Fruit fly (Drosophila melanogaster) Kc167 (cell line): ENCODE data around the gene Dscam3.

Source experiments
- Myc ChIP-seq: fragments of >200 bp; optimal IDR thresholded peaks from 2 replicates; lab custom pipeline; 2017; ENCODE audit warnings: missing external identifiers
- Sin3A ChIP-seq: fragments of >200 bp; optimal IDR thresholded peaks from 2 replicates; lab custom pipeline; 2018; ENCODE audit warnings: missing external identifiers
- h ChIP-seq: fragments of >200 bp; optimal IDR thresholded peaks from 3 replicates; lab custom pipeline; 2018; ENCODE audit warnings: missing external identifiers
- insv ChIP-seq: fragments of >200 bp; optimal IDR thresholded peaks from 3 replicates; lab custom pipeline; 2018; ENCODE audit warnings: missing external identifiers
- psq ChIP-seq: fragments of >200 bp; optimal IDR thresholded peaks from 2 replicates; lab custom pipeline; 2017; ENCODE audit warnings: missing external identifiers
- ttk ChIP-seq: sonication (Bioruptor generic); optimal IDR thresholded peaks from 2 replicates; lab custom pipeline; 2017; ENCODE audit warnings: missing external identifiers

Dscam3 gene

DNA sequence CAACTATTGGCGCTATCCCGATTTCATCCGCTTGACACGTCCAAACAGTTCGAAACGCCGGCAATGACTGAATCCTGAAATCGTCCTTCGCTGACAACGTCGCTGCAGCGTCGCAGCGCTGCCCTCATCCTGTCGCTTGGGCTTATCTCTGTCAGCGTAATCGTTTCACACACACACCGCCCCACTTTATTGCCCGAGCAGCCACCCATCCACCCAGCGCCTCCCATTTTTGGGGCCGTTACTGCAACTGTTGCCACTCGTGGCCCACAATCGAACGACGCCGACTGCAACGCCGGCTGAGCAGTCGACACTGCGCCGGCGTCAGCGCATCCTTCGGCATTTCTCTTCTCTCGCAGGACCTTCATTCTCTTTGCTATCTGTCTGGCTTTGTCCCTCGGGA lies at the start of gene Dscam3:
Gene Dscam3 (minus strand): TSS at position 69 of the 400 bp plus-strand sequence.
- TF ChIP-seq Sin3A (lab: Kevin White, UChicago) (no peak), ttk (lab: Kevin White, UChicago) (no peak), Myc (lab: Kevin White, UChicago) (no peak), h (no peak), insv (lab: Kevin White, UChicago) (no peak), psq (lab: Kevin White, UChicago) (no peak)

DNA sequence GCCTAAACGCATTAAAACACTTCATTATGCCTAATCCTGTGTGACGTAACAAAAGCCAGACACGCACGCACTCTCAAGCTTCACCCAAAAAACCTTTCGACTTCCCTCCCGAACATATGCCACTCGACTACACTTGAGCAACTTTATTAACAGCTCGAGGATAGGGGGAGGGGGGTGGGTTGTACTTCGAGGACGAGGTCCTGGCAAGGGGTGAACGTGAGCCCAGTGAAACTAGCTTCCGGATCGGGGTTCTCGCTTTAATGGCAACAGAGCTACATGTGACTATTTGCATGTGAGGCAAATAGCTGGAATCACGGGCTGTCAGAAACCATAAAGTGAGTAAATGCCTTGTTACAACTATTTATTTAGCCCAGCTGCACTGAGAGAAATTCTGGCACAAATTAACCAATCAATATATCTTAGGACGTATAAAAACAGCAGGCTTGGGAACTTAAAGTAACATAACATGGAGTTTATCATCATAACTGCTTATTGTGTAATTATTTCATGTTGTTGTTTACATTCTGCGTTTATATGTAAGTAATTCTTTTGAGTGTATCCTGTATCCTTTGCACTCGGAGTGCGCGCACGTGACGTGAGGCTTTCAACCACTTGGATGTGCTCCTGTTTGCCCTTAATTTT lies 45.5 kb upstream of the Dscam3 start:
- TF ChIP-seq ttk (lab: Kevin White, UChicago) (no peak), Myc (lab: Kevin White, UChicago) (no peak), insv (lab: Kevin White, UChicago) (no peak), Sin3A (lab: Kevin White, UChicago) (no peak), psq (lab: Kevin White, UChicago) (no peak)

DNA sequence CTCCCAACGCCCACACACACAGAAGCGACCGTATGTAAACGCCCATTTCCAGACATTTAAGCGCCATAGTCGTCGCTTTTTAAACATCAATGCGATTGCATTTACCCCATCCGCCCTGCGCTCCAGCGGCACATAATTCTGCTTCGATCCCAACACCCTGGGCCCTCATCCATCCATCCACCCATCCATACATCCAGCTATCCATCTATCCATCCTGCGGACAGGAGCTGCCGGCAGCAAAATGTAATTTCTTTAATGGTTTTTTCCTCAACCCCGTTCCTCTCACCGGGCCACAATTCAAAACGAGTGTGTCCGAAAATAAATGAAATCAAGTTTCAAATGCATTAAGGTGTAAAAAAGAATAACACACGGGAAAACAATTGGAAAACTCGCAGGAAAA lies 44.5 kb upstream of the Dscam3 start:
- TF ChIP-seq psq (lab: Kevin White, UChicago) (no peak), ttk (lab: Kevin White, UChicago) (no peak), Myc (lab: Kevin White, UChicago) (no peak), insv (lab: Kevin White, UChicago) (no peak), Sin3A (lab: Kevin White, UChicago) (no peak), h (no peak)

DNA sequence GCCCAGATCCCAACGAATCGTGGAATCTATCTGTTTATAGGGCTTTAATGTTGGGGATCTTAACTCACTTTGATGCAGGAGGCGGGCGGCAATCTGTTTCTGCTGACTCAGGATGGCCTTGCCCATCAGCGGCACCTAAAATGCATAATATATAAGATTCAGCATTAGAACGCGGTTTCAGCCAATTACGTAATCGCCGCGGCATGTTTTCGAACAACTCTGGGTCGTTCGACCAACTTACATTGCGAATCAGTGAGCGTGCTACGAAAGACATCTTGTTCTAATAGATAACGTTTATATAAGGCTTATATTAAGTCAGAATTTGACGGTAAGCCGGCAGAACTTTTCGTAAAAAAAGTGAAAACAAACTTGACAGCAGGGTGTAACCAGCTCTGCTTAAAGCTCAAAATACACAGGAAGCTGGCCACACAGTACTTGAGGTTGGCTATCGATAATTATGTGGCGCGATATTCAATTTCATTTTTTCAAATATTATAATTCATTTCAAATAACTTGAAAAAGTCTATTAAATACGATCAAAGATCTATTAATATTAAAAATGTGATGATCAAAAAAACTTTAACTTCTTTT lies 40.7 kb upstream of the Dscam3 start, which contains the start of gene Prx3:
Gene Prx3 (minus strand): TSS at position 417 of the 591 bp plus-strand sequence.
- TF ChIP-seq Sin3A (lab: Kevin White, UChicago) (no peak), psq (lab: Kevin White, UChicago) (no peak)

DNA sequence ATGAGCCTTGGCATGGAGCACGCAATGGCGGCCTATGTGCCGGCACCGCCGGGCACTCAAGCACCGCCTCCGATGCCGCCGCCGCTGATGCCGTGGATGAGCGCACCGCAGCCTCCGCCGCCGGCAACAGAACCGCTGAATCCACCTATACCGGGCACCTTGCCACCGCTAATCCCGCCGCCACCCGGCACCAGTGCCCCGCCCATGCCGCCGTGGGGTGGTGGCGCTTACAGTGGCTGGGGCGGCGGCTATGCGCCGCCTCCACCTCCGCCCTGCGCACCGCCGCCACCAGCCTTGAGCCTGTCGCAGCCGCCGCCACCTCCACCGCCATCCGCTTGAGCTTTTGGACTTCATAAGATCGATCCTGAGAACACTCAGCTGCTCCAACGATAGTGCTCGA lies 39.1 kb upstream of the Dscam3 start:
- TF ChIP-seq Sin3A (lab: Kevin White, UChicago) (no peak), insv (lab: Kevin White, UChicago) (no peak), h (no peak)

DNA sequence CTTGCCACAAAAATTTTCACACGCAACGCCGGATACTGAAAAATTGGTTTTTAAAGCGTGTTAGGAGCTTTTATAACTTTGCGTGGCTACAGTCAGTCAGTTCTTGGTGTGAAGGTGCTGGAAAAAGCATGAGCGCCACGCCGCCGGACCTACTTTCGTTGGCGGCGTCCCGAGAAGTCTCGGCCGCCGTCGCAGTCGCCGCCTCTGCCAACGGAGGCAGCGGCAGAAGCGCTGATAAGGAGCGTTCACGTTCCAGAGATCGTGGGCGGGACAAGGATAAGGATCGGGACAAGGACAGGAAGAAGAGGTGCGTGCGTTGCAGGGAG lies 35.0 kb upstream of the Dscam3 start:
- TF ChIP-seq insv (lab: Kevin White, UChicago) (no peak), Myc (lab: Kevin White, UChicago) (no peak), psq (lab: Kevin White, UChicago) (no peak), h (no peak), Sin3A (lab: Kevin White, UChicago) (no peak), ttk (lab: Kevin White, UChicago) (no peak)

DNA sequence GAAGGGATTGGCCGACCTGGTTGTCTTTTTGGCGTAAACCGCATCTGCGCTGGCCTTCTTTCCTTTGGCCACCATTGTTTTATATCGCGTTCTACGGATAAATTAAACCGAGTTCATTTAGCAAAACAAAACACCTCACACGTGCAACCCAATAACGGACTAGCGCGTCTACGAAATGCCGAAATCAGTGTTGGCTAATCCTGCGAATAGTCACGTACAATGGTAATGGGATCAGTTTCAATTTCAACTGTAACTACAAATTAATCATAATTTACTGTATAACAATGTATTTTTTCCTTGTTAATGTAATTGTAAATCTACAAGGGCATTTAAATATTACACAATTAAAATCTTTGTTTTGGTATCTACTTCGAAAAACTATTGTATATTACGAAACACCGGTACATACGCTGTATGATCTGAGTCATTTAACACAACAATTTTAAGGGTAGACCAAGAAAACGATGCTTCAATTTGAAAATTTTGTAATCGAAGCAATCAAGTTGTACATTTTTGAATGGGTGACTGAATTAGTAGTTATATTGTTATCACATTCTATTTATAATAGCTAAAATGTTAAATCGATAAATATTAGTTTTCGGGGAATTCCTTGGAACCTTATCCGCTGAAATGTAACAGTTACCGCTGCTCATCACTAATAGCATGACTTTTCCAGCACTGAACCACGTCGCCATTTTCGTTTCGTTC lies 34.5 kb upstream of the Dscam3 start, which contains the start of gene SF1:
Gene SF1 (plus strand): TSS at position 633 of the 708 bp plus-strand sequence.
- TF ChIP-seq Myc (lab: Kevin White, UChicago) = no peak
- TF ChIP-seq insv (lab: Kevin White, UChicago) = no peak
- TF ChIP-seq ttk (lab: Kevin White, UChicago) = no peak
- no peak for TF ChIP-seq psq (lab: Kevin White, UChicago)
- TF ChIP-seq Sin3A (lab: Kevin White, UChicago) = no peak
- no peak for TF ChIP-seq h

DNA sequence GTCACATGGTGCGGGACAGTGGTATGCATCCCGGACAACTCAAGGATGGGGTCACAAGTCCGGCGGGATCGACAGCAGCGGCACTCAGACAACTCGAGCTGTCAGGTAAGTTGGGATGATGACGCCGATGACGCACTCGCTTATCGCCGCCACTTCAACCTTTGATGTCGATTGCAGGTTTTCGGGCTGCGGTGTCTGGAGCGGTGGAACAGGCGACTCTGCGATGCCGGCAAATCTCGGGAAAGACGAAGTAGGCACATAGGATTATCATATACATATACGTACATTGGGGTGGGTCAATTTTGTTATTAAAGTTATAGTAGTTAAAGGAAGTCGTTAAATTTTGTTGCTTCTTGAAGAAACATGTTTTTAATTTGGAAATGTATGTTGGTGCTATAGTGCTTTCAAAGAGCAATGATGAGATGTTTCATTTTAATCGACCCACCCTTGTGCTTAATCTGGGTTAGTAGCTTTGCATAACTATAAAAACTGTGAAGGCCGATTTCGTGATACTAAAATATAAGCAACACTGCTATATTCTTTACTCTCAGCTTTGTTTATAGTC lies 31.2 kb upstream of the Dscam3 start:
- TF ChIP-seq Myc (lab: Kevin White, UChicago) (no peak), psq (lab: Kevin White, UChicago) (no peak), h (no peak), insv (lab: Kevin White, UChicago) (no peak), ttk (lab: Kevin White, UChicago) (no peak), Sin3A (lab: Kevin White, UChicago) (no peak)

DNA sequence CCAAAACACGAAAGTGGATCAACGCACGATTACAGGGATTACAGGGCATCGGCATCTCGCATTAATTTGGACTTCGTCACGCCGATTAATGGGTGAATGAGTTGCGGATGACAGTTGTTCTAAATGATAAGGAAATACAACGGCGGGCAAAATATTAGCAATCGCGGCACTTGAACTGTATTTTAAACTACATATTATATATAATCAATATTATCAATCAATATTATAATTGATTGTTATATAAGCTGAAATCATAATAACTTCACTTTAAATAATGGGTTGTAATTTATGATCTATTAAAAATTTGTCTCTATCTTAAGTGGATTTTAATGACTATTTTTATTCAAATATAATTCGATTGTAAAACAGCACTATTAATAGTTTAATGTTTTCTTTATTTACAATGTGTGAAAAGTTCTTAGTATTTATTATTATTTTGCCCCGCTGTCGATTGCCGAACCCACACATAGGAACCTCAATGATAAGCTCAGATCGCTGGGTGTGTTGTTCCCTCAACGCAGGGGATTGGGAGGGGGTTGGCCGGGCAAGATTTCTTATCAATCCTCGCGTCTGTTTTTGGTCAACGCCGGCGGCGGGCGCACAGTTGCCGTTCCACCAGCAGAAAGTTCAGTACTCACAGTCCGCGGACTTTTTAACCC lies 29.8 kb upstream of the Dscam3 start:
- no peak for TF ChIP-seq ttk (lab: Kevin White, UChicago)
- no peak for TF ChIP-seq insv (lab: Kevin White, UChicago)
- no peak for TF ChIP-seq Myc (lab: Kevin White, UChicago)
- TF ChIP-seq psq (lab: Kevin White, UChicago) = no peak
- TF ChIP-seq Sin3A (lab: Kevin White, UChicago) = no peak
- TF ChIP-seq h = no peak

DNA sequence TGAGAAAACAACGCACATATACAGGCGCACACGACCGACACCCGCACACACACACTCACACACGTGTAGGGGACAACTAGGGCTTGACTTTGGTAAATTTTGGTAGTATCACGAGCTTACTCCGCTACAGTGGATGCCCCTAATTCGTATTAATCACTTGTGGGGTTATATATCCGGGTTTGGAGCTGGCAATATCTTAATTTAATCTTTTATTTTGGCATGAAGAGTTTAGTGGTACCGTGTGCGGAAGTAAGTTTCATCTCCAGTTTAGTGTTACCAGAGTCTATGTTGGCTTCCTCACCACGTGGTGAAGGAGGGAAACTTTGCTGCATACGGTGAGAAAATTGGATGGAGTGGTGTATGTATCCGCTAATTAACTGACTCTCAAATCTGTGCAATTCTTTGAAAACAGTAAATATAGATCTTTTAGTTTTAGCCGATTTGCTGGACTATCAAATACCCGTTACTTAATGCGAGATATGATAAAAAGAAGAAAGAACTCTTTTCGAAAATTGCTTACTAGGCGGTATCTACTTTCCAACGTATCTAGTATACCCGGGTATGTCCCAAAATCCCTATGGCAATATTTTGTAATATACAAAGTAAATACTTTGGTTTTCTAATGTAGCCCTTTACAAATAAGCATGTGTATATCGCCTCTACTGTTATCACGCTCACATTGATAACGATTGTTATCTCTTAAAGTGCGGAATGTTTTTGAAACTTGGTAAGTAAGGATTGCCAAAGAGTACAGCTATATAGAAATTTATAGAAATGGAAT lies 29.0 kb upstream of the Dscam3 start, which contains the start of the genes CG5823 and P5cr-2:
Gene CG5823 (minus strand): TSS at position 263 of the 781 bp plus-strand sequence.
Gene P5cr-2 (plus strand): TSS at position 491 of the 781 bp plus-strand sequence.
- TF ChIP-seq psq (lab: Kevin White, UChicago) (no peak), Sin3A (lab: Kevin White, UChicago) (no peak), Myc (lab: Kevin White, UChicago) (no peak), ttk (lab: Kevin White, UChicago) (no peak), insv (lab: Kevin White, UChicago) (no peak), h (no peak)
